Fruit fly (Drosophila melanogaster): ENCODE measurements around the gene CG9098.

DNA sequence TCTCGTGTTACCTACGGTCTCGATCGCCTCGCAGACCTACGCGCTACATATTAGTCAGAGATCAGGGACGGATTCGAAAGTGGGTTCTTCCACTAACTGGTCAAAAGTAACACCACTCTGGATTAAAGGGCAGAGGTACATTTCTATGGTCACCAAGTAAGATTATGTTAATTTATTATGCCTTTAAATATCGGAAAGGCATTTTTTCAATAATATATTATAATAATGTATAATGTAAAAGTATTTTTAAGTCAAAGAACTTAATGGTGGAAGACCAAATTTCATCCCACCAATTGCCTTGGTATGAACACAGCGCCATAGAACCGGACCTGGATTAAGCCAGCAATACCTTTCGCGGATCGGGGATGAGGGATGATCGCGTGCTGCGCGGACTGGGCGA is 10.7 kb upstream of the CG9098 start:
- TF ChIP-seq Rfx (GFP tag; IDR thresholded peaks at IDR 0.05), result no peak
- no peak for TF ChIP-seq Lpt (GFP tag; optimal IDR thresholded peaks at IDR 0.05)
- TF ChIP-seq tx (GFP tag; optimal IDR thresholded peaks at IDR 0.05), result no peak
- no peak for TF ChIP-seq HLH54F (GFP tag; optimal IDR thresholded peaks at IDR 0.05)

Data from whole organism, embryonic.